Worm (Caenorhabditis elegans) whole organism, L2 larva: ENCODE measurements around the gene clec-264.

Source experiments
- blmp-1 ChIP-seq: sonication (generic microtip); optimal IDR thresholded peaks from 2 replicates; lab custom pipeline; 2017; ENCODE audit warnings: missing genetic modification characterization, mild to moderate bottlenecking, missing compliant biosample characterization, antibody characterized with exemption, moderate library complexity; ENCODE audit not compliant: insufficient read depth
- fos-1 ChIP-seq: fragments of 150-350 bp; optimal IDR thresholded peaks from 2 replicates; lab custom pipeline; 2014; ENCODE audit warnings: missing biosample characterization, missing genetic modification characterization
- sem-4 ChIP-seq: fragments of 150-350 bp; optimal IDR thresholded peaks from 2 replicates; lab custom pipeline; 2014; ENCODE audit warnings: missing biosample characterization, missing genetic modification reagents, missing genetic modification characterization
- unc-62 ChIP-seq: fragments of 150-350 bp; optimal IDR thresholded peaks from 2 replicates; lab custom pipeline; 2014; ENCODE audit warnings: missing biosample characterization, missing genetic modification reagents, missing genetic modification characterization

- no peak for TF ChIP-seq unc-62 (GFP tag; lab: Kevin White, UChicago)
- TF ChIP-seq fos-1 (tag; lab: Kevin White, UChicago): no peak
- TF ChIP-seq blmp-1 (tag; lab: Kevin White, UChicago): no peak
- no peak for TF ChIP-seq sem-4 (tag; lab: Kevin White, UChicago)
Measured at ce11 chrV:20847743-20848229, 2.7 kb downstream of the clec-264 start.
